Fruit fly (Drosophila melanogaster): Measurements from ENCODE around the gene CG32152.

The CG32152 gene

dm6 chr3L:16160420-16161069 is 16.7 kb upstream of the CG32152 start (continued):
- TF ChIP-seq CG8359 (GFP tag; optimal IDR thresholded peaks at IDR 0.05; ENCODE audit: borderline replicate concordance) (no peak), HLH54F (GFP tag; optimal IDR thresholded peaks at IDR 0.05) (peak; percentile 62), CG7271 (tag; optimal IDR thresholded peaks at IDR 0.05) (no peak), esg (GFP tag; conservative IDR thresholded peaks at IDR 0.05) (peak; percentile 47), dm (GFP tag; optimal IDR thresholded peaks at IDR 0.05) (peak; percentile 45), toy (GFP tag; IDR thresholded peaks at IDR 0.05) (no peak), org-1 (GFP tag; optimal IDR thresholded peaks at IDR 0.05) (peak; percentile 74), CG16863 (GFP tag; optimal IDR thresholded peaks at IDR 0.05) (peak; percentile 55), Hmx (GFP tag; optimal IDR thresholded peaks at IDR 0.05) (no peak), Lpt (GFP tag; optimal IDR thresholded peaks at IDR 0.05) (no peak), CG1832 (GFP tag; optimal IDR thresholded peaks at IDR 0.05) (no peak), CG7839 (tag; optimal IDR thresholded peaks at IDR 0.05) (peak; percentile 79), CG9437 (GFP tag; optimal IDR thresholded peaks at IDR 0.05) (peak; percentile 56), ERR (GFP tag; optimal IDR thresholded peaks at IDR 0.05) (peak; percentile 69), Bgb (GFP tag; IDR thresholded peaks at IDR 0.05; ENCODE audit: partially characterized antibody) (no peak), Fer1 (GFP tag; optimal IDR thresholded peaks at IDR 0.05) (peak; percentile 82), CG11247 (GFP tag; IDR thresholded peaks at IDR 0.05) (no peak; the same call in 1 of the 2 replicates), CG12942 (GFP tag; optimal IDR thresholded peaks at IDR 0.05) (peak; percentile 35), CG12299 (tag; optimal IDR thresholded peaks at IDR 0.05) (no peak), luna (GFP tag; optimal IDR thresholded peaks at IDR 0.05) (no peak), CG43689 (GFP tag; IDR thresholded peaks at IDR 0.05) (no peak), CG3407 (GFP tag; optimal IDR thresholded peaks at IDR 0.05) (no peak), Scr (GFP tag; IDR thresholded peaks at IDR 0.05; ENCODE audit: partially characterized antibody) (no peak), CG4360 (GFP tag; IDR thresholded peaks at IDR 0.05) (no peak), Max (GFP tag; optimal IDR thresholded peaks at IDR 0.05) (peak; percentile 25), zfh2 (GFP tag; optimal IDR thresholded peaks at IDR 0.05) (peak; percentile 58), CG11398 (GFP tag; optimal IDR thresholded peaks at IDR 0.05) (peak; percentile 37), dati (GFP tag; IDR thresholded peaks at IDR 0.05) (no peak), peb (GFP tag; IDR thresholded peaks at IDR 0.05) (no peak), B-H2 (GFP tag; optimal IDR thresholded peaks at IDR 0.05) (peak; percentile 52), CG11093 (GFP tag; IDR thresholded peaks at IDR 0.05) (peak; percentile 31; the same call in 1 of the 3 replicates), gro (GFP tag; optimal IDR thresholded peaks at IDR 0.05) (peak; percentile 69), CG17361 (GFP tag; IDR thresholded peaks at IDR 0.05) (peak; percentile 56; the same call in 2 of the 3 replicates), CG2712 (tag; optimal IDR thresholded peaks at IDR 0.05) (peak; percentile 56), pnt (GFP tag; optimal IDR thresholded peaks at IDR 0.05) (peak; percentile 44), CG32767 (GFP tag; IDR thresholded peaks at IDR 0.05) (no peak), CG10321 (GFP tag; IDR thresholded peaks at IDR 0.05) (no peak), tap (tag; optimal IDR thresholded peaks at IDR 0.05) (peak; percentile 48)

DNA sequence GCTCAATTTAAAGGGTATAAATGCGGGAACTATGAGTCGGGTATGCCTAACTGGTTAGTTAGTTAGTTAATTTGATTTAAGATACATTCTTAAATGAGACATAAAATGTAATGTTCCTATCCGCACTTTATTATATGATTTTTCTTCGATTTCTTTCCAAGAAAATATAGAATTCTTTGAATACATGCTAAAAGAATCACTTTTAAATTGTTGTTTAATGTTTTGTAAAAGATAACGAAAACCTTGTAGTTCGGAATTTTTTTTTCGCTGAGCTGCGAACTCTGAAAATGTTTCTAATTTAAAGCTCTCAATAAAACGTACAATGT is 16.2 kb upstream of the CG32152 start:
- TF ChIP-seq Ssrp (tag; optimal IDR thresholded peaks at IDR 0.05) = no peak
- TF ChIP-seq CG9797 (GFP tag; optimal IDR thresholded peaks at IDR 0.05) = no peak
- TF ChIP-seq pita (GFP tag; optimal IDR thresholded peaks at IDR 0.05) = no peak
- TF ChIP-seq ttk (GFP tag; IDR thresholded peaks at IDR 0.05) = no peak
- TF ChIP-seq mirr (GFP tag; optimal IDR thresholded peaks at IDR 0.05) = no peak
- no peak for TF ChIP-seq hkb (optimal IDR thresholded peaks at IDR 0.05)
- no peak for TF ChIP-seq hkb (GFP tag; IDR thresholded peaks at IDR 0.05)
- TF ChIP-seq CG2199 (GFP tag; IDR thresholded peaks at IDR 0.05) = no peak
- no peak for TF ChIP-seq Deaf1 (tag; optimal IDR thresholded peaks at IDR 0.05)
- TF ChIP-seq Vsx1 (GFP tag; optimal IDR thresholded peaks at IDR 0.05) = no peak
- TF ChIP-seq CG4707 (GFP tag; optimal IDR thresholded peaks at IDR 0.05) = no peak
- TF ChIP-seq CG12299 (tag; optimal IDR thresholded peaks at IDR 0.05) = no peak
- no peak for TF ChIP-seq HmgD (GFP tag; optimal IDR thresholded peaks at IDR 0.05)
- no peak for TF ChIP-seq CG11456 (GFP tag; IDR thresholded peaks at IDR 0.05)
- no peak for TF ChIP-seq CG11398 (GFP tag; optimal IDR thresholded peaks at IDR 0.05)
- no peak for TF ChIP-seq p53 (GFP tag; optimal IDR thresholded peaks at IDR 0.05)
- no peak for TF ChIP-seq gfzf (GFP tag; optimal IDR thresholded peaks at IDR 0.05)
- no peak for TF ChIP-seq lbe (GFP tag; optimal IDR thresholded peaks at IDR 0.05)
